Fruit fly (Drosophila melanogaster): ENCODE measurements around the gene pch2.

pch2 gene

DNA sequence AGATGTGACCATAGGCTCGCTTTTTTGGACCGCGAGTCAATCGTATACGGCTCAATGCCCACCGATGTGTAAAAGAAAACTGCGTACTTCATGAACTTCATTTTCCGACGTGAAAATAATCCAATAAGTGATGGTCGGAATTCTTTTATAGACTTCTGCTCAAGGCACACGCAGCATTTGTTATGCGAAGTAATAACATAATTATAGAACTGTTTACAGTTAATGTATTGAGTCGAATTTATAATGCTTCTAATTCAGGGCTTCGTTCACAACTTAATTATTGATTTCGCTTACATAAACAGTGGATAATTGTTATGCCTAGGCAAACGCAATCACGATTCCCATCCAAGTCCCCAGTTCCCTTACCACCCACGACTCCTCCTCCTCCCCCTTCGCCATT, 48.6 kb downstream of the pch2 start, which contains the start of gene Or85c:
Gene Or85c, minus strand, starts transcription at position 101 of the 400 bp plus-strand sequence.
- no peak for TF ChIP-seq GATAd (GFP tag; optimal IDR thresholded peaks at IDR 0.05)
- no peak for TF ChIP-seq dsf (GFP tag; optimal IDR thresholded peaks at IDR 0.05; ENCODE audit: borderline replicate concordance)
- no peak for TF ChIP-seq N (GFP tag; optimal IDR thresholded peaks at IDR 0.05)
- no peak for TF ChIP-seq ey (GFP tag; optimal IDR thresholded peaks at IDR 0.05)
- no peak for TF ChIP-seq Jra (GFP tag; optimal IDR thresholded peaks at IDR 0.05)
- TF ChIP-seq fru (GFP tag; optimal IDR thresholded peaks at IDR 0.05): no peak
- no peak for TF ChIP-seq br (GFP tag; optimal IDR thresholded peaks at IDR 0.05)
- no peak for TF ChIP-seq usp (GFP tag; optimal IDR thresholded peaks at IDR 0.05)
- no peak for TF ChIP-seq HLH106 (tag; optimal IDR thresholded peaks at IDR 0.05)
- no peak for TF ChIP-seq Sp1 (GFP tag; optimal IDR thresholded peaks at IDR 0.05)
- no peak for TF ChIP-seq Myc (optimal IDR thresholded peaks at IDR 0.05)
- no peak for TF ChIP-seq lola (GFP tag; optimal IDR thresholded peaks at IDR 0.05)
- no peak for TF ChIP-seq dl (GFP tag; optimal IDR thresholded peaks at IDR 0.05; ENCODE audit: insufficient read depth in 1 of 2, partially characterized antibody in 2 of 2)
- TF ChIP-seq OdsH (GFP tag; optimal IDR thresholded peaks at IDR 0.05): no peak

DNA sequence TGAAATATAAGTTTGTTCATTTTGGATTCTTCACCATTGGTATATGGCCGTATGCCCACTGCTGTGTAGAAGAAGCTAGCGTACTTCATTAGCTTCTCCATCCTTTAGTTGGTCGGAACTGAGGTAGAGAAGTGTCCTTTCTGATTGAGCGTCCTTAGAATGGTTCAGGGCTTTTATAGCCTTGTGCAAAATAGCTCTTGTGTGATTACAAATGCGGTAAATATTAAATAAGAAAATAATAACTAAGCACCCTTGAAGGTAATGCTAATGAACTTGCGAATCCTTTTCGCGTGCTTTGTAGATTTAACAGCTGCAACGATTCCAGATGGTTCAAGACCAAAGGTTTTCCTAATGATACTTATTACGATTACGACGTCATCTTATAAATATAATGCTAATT, 50.3 kb downstream of the pch2 start, which contains the start of gene Or85b:
Gene Or85b, minus strand, starts transcription at position 101 of the 400 bp plus-strand sequence.
- no peak for TF ChIP-seq CG9705 (GFP tag; optimal IDR thresholded peaks at IDR 0.05)
